Worm (Caenorhabditis elegans) whole organism, L4 larva: ENCODE data around the gene ucr-2.1.

ENCODE experiments used
- D1046.2 ChIP-seq: fragments of 200-800 bp; sonication (Bioruptor generic); IDR thresholded peaks from 2 replicates; pipeline ENCODE4 v1.3.6; 2022; ENCODE audit warnings: missing genetic modification characterization, missing compliant biosample characterization
- T20F7.1 ChIP-seq: fragments of 200-800 bp; sonication (Bioruptor generic); optimal IDR thresholded peaks from 2 replicates; lab custom pipeline; 2018; ENCODE audit warnings: mild to moderate bottlenecking, missing genetic modification characterization, missing compliant biosample characterization
- T26A8.4 ChIP-seq: fragments of 200-800 bp; sonication (Bioruptor generic); IDR thresholded peaks from 2 replicates; pipeline ENCODE4 v1.3.6; 2022; ENCODE audit warnings: missing genetic modification characterization, missing compliant biosample characterization
- Y48G9A.11 ChIP-seq: fragments of 200-800 bp; sonication (Bioruptor generic); IDR thresholded peaks from 2 replicates; pipeline ENCODE4 v1.3.6; 2022; ENCODE audit warnings: missing genetic modification reagents, missing genetic modification characterization, missing compliant biosample characterization
- Y75B8A.6 ChIP-seq: fragments of 200-800 bp; sonication (Bioruptor generic); IDR thresholded peaks from 2 replicates; pipeline ENCODE4 v1.3.6; 2022; ENCODE audit warnings: missing genetic modification reagents, missing genetic modification characterization, missing compliant biosample characterization
- aha-1 ChIP-seq: fragments of 150-350 bp; peaks from one replicate; lab custom pipeline; 2014; ENCODE audit warnings: missing biosample characterization, missing genetic modification characterization
- ceh-28 ChIP-seq: fragments of 150-350 bp; optimal IDR thresholded peaks from 2 replicates; lab custom pipeline; 2014; ENCODE audit warnings: missing biosample characterization, missing genetic modification reagents, missing genetic modification characterization
- ces-1 ChIP-seq: fragments of 150-350 bp; sonication (generic microtip); optimal IDR thresholded peaks from 4 replicates; lab custom pipeline; 2014; ENCODE audit warnings: missing biosample characterization, missing genetic modification reagents, missing genetic modification characterization
- daf-16 ChIP-seq, 3 experiments: sonication (generic microtip); optimal IDR thresholded peaks; 2 replicates each; lab custom pipeline; 2016 to 2017; ENCODE audit warnings: missing genetic modification characterization in 3 of 3, missing genetic modification reagents in 3 of 3, mild to moderate bottlenecking in 2 of 3, missing compliant biosample characterization in 2 of 3, missing biosample characterization in 1 of 3, moderate library complexity in 1 of 3
- dmd-6 ChIP-seq: fragments of 200-800 bp; sonication (Bioruptor generic); IDR thresholded peaks from 2 replicates; pipeline ENCODE4 v1.3.6; 2022; ENCODE audit warnings: missing genetic modification reagents, missing genetic modification characterization, missing compliant biosample characterization
- dve-1 ChIP-seq: sonication (generic microtip); optimal IDR thresholded peaks from 2 replicates; lab custom pipeline; 2017; ENCODE audit warnings: antibody characterized with exemption, mild to moderate bottlenecking, missing genetic modification characterization, missing compliant biosample characterization; ENCODE audit not compliant: insufficient read depth
- hif-1 ChIP-seq, 2 experiments: sonication (generic microtip); optimal IDR thresholded peaks; 2 replicates each; lab custom pipeline; 2016 to 2017; ENCODE audit warnings: missing compliant biosample characterization in 2 of 2, missing genetic modification characterization in 2 of 2, missing genetic modification reagents in 2 of 2, missing genotype in 2 of 2, mild to moderate bottlenecking in 1 of 2
- hlh-11 ChIP-seq: fragments of 200-800 bp; sonication (Bioruptor generic); optimal IDR thresholded peaks from 2 replicates; lab custom pipeline; 2018; ENCODE audit warnings: mild to moderate bottlenecking, missing genetic modification characterization, missing compliant biosample characterization
- hlh-30 ChIP-seq: sonication (generic microtip); optimal IDR thresholded peaks from 2 replicates; lab custom pipeline; 2017; ENCODE audit warnings: antibody characterized with exemption, mild to moderate bottlenecking, missing genetic modification characterization, missing compliant biosample characterization; ENCODE audit not compliant: insufficient read depth
- hmg-1.1 ChIP-seq: fragments of 200-800 bp; sonication (Bioruptor generic); IDR thresholded peaks from 2 replicates; pipeline ENCODE4 v1.3.6; 2022; ENCODE audit warnings: missing genetic modification reagents, missing genetic modification characterization, missing compliant biosample characterization
- lin-1 ChIP-seq: fragments of 200-800 bp; sonication (Bioruptor generic); IDR thresholded peaks from 2 replicates; pipeline ENCODE4 v1.3.6; 2022; ENCODE audit warnings: missing genetic modification reagents, missing genetic modification characterization, missing compliant biosample characterization
- lsy-2 ChIP-seq, 2 experiments: fragments of 150-350 bp in 1 of 2; sonication (generic microtip) in 1 of 2; optimal IDR thresholded peaks; 2 replicates each; lab custom pipeline; 2014 to 2017; ENCODE audit warnings: missing biosample characterization in 2 of 2, missing genetic modification characterization in 2 of 2
- mdt-29 ChIP-seq: fragments of 200-800 bp; sonication (Bioruptor generic); IDR thresholded peaks from 2 replicates; pipeline ENCODE4 v1.3.6; 2022; ENCODE audit warnings: missing genetic modification reagents, missing genetic modification characterization, missing compliant biosample characterization
- nhr-10 ChIP-seq: fragments of 150-350 bp; optimal IDR thresholded peaks from 2 replicates; lab custom pipeline; 2014; ENCODE audit warnings: missing biosample characterization, missing genetic modification characterization
- nhr-11 ChIP-seq: fragments of 150-350 bp; optimal IDR thresholded peaks from 2 replicates; lab custom pipeline; 2014; ENCODE audit warnings: missing biosample characterization, missing genetic modification characterization
- nhr-28 ChIP-seq: fragments of 150-350 bp; optimal IDR thresholded peaks from 2 replicates; lab custom pipeline; 2014; ENCODE audit warnings: missing biosample characterization, missing genetic modification characterization
- php-3 ChIP-seq: fragments of 200-800 bp; sonication (Bioruptor generic); IDR thresholded peaks from 2 replicates; pipeline ENCODE4 v1.3.6; 2022; ENCODE audit warnings: missing genetic modification reagents, missing genetic modification characterization, missing compliant biosample characterization
- saeg-2 ChIP-seq: fragments of 200-800 bp; sonication (Bioruptor generic); IDR thresholded peaks from 2 replicates; pipeline ENCODE4 v1.3.6; 2022; ENCODE audit warnings: missing genetic modification reagents, missing genetic modification characterization, missing compliant biosample characterization
- tra-1 ChIP-seq: fragments of 200-800 bp; sonication (Bioruptor generic); IDR thresholded peaks from 2 replicates; pipeline ENCODE4 v1.3.6; 2022; ENCODE audit warnings: missing genetic modification reagents, missing genetic modification characterization, missing compliant biosample characterization
- unc-39 ChIP-seq: sonication (generic microtip); optimal IDR thresholded peaks from 2 replicates; lab custom pipeline; 2017; ENCODE audit warnings: missing biosample characterization, missing genetic modification characterization
- unc-62 ChIP-seq, 3 experiments: fragments of 150-350 bp in 1 of 3; sonication (generic microtip); optimal IDR thresholded peaks in 2 of 3; peaks in 1 of 3; 1 replicate in 1 of 3; 2 replicates in 2 of 3; lab custom pipeline; 2014 to 2017; ENCODE audit warnings: missing biosample characterization in 3 of 3, missing genetic modification characterization in 3 of 3, missing genetic modification reagents in 3 of 3, missing genotype in 1 of 3
- zfp-2 ChIP-seq: sonication (generic microtip); optimal IDR thresholded peaks from 2 replicates; lab custom pipeline; 2016; ENCODE audit warnings: mild to moderate bottlenecking, missing genetic modification characterization, missing compliant biosample characterization
- zfp-3 ChIP-seq: fragments of 200-800 bp; sonication (Bioruptor generic); conservative IDR thresholded peaks from 2 replicates; pipeline ENCODE4 v1.3.6; 2022; ENCODE audit warnings: missing genetic modification reagents, missing genetic modification characterization, missing compliant biosample characterization
- zip-11 ChIP-seq: fragments of 200-800 bp; sonication (Bioruptor generic); IDR thresholded peaks from 2 replicates; pipeline ENCODE4 v1.3.6; 2022; ENCODE audit warnings: missing genetic modification characterization, missing compliant biosample characterization
- ztf-7 ChIP-seq: fragments of 150-350 bp; optimal IDR thresholded peaks from 2 replicates; lab custom pipeline; 2014; ENCODE audit warnings: missing biosample characterization, missing genetic modification characterization

Gene ucr-2.1

DNA sequence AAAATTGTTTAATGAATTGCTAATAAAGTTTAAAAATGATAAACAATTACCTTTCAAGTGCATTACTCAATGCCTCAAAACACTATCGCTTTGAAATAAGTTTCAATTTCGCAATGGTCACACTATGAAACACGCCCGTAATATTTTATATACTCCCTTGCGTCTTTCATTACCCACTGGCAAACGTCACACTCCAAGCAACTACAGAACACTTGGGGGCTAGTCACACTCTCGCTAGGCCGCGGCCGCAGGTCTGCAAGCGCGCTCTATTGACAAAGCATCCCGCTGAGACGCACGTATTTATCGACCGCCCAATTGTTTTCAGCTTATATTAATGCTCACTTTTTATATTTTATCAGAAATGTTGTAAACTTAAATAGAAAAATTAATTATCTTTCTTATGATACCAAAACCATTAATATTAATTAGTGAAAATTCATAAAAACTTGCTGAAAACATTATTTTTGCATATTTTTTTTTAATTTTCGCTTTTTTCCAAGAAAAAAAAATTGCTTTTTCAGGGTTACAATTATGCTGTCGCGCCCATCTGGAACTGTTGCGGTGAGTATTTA lies at the start of gene ucr-2.1, which contains the start of gene nmat-1 (continued):
- TF ChIP-seq D1046.2 (GFP tag; lab: Robert Waterston, UW) = no peak
- no peak for TF ChIP-seq Y48G9A.11 (GFP tag; lab: Robert Waterston, UW)
- peak; percentile 81 for TF ChIP-seq hmg-1.1 (GFP tag; lab: Robert Waterston, UW)
- TF ChIP-seq lin-1 (GFP tag; lab: Robert Waterston, UW) = no peak
- peak; percentile 35 for TF ChIP-seq ztf-7

DNA sequence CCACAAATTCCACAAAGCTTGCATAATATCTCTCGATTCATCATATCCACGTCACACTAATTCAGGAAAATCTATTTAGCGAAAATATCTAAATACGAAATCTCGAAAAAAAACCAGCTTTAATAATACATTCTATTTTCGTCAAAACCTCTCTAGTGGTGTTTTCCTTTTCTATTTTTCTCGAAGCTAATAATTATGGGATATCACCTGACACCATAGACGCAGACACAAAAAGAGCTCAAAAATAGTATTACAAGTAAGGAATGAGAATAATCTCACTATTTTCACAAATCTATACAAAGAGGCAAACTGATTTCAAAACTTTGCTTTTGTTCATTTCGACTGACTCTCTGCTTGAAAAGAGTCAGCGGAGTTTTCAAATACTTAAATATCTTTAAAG lies 49.1 kb upstream of the ucr-2.1 start:
- no peak for TF ChIP-seq T26A8.4 (GFP tag; lab: Robert Waterston, UW)
- TF ChIP-seq hlh-30 = peak; percentile 3

DNA sequence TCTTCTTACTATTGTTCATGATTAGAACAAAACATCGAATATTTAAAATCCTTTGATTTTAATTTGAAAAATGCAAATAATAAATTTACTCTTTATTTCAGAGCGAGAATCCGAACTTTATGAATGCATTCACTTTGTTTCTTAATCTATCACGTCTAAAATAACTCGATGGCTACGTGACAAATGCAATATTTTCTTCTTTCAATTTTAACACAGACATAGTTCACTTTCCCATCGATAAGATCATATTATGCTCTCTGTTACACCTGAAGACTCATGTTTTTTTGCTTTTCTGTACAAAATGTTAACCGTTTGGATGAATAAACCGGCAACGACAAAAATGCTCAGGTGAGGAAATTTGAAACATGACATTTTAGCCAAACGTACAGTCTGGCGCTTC lies 48.7 kb upstream of the ucr-2.1 start:
- TF ChIP-seq hlh-11 = peak; percentile 7
- TF ChIP-seq tra-1 (GFP tag; lab: Robert Waterston, UW) = 0 out of 2 replicates have a peak, but pooled peaks have one; percentile 29
- TF ChIP-seq daf-16 (GFP tag; optimal IDR thresholded peaks at IDR 0.05; lab: Kevin White, UChicago) = no peak
- TF ChIP-seq daf-16 (tag; optimal IDR thresholded peaks at IDR 0.05; lab: Kevin White, UChicago) = peak; percentile 14
- TF ChIP-seq mdt-29 (GFP tag; lab: Robert Waterston, UW) = peak; percentile 41; the same call in 1 of the 2 replicates
- TF ChIP-seq zfp-3 (GFP tag; lab: Robert Waterston, UW) = 0 out of 2 replicates have a peak, but pooled peaks have one; percentile 27
- TF ChIP-seq dmd-6 = peak; percentile 21; the same call in 1 of the 2 replicates
- TF ChIP-seq nhr-28 (tag; lab: Kevin White, UChicago) = peak; percentile 33
- peak; percentile 99 for TF ChIP-seq aha-1 (tag; lab: Kevin White, UChicago)
- no peak; the same call in 1 of the 2 replicates for TF ChIP-seq lin-1 (GFP tag; lab: Robert Waterston, UW)
- no peak for TF ChIP-seq ces-1
- no peak for TF ChIP-seq nhr-10 (tag; lab: Kevin White, UChicago)
- TF ChIP-seq dve-1 (tag; lab: Kevin White, UChicago) = peak; percentile 15
- peak in 1 of 2 experiments; percentile 99 for TF ChIP-seq hif-1 (tag; optimal IDR thresholded peaks at IDR 0.05; lab: Kevin White, UChicago)
- TF ChIP-seq zfp-2 (tag; lab: Kevin White, UChicago) = no peak

DNA sequence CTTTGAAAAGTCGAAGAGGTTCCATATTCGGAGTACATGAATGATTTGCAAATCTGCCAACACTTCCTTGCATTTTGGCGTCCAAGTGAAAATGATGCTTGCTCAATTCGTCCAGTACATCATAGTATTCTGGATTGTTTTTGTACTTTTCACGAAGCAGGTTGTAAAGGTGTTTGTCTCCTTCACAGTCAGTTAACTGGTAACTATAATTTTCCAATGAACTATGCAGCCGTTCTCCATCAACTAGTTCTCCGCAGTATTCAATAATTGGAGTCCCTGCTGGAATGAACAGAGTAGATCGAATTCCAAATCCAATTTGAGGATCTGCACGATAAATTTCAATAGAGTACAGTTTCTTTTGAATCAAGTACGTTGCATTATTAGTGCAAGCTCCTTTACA lies 46.9 kb upstream of the ucr-2.1 start:
- TF ChIP-seq unc-62 (GFP tag; optimal IDR thresholded peaks at IDR 0.05 in 1 of 2; lab: Kevin White, UChicago) = peak in 1 of 2 experiments; percentile 95
- TF ChIP-seq unc-62 (tag; optimal IDR thresholded peaks at IDR 0.05; lab: Kevin White, UChicago) = no peak
- no peak for TF ChIP-seq nhr-11 (tag; lab: Kevin White, UChicago)
- TF ChIP-seq unc-39 (tag; lab: Kevin White, UChicago) = no peak

DNA sequence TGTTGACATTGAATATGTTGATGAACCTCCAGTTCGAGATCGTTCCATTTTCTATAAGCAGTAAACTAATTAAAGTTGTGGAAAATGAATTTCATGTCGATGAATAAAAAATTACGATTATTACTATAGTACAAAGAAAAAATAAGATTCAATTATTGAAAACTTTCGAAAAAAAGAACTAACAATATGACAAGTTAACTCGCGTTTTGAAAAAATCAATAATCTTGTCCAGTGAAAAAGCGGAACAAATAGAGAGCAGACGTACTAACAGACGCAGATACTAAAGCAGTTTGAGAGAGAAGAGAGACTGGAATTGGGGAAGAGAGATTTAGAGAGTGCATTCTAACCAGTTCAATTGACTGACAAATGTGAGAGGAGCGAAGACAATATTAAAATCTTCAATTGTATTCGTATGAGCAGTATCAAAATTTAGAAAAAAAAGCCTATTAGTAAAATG lies 43.6 kb upstream of the ucr-2.1 start, which contains the start of gene set-6:
Gene set-6 (minus strand): TSS at position 51 of the 457 bp plus-strand sequence.
- TF ChIP-seq unc-62 (GFP tag; optimal IDR thresholded peaks at IDR 0.05 in 1 of 2; lab: Kevin White, UChicago) (peak in 1 of 2 experiments; percentile 87), unc-62 (tag; optimal IDR thresholded peaks at IDR 0.05; lab: Kevin White, UChicago) (no peak), saeg-2 (GFP tag; lab: Robert Waterston, UW) (no peak), ztf-7 (peak; percentile 41), ceh-28 (tag; lab: Kevin White, UChicago) (peak; percentile 57), T20F7.1 (GFP tag; lab: Kevin White, UChicago) (no peak), zip-11 (GFP tag; lab: Robert Waterston, UW) (no peak), dve-1 (tag; lab: Kevin White, UChicago) (peak; percentile 52), Y75B8A.6 (GFP tag; lab: Robert Waterston, UW) (no peak), tra-1 (GFP tag; lab: Robert Waterston, UW) (no peak), lsy-2 (tag; optimal IDR thresholded peaks at IDR 0.05; lab: Kevin White, UChicago) (no peak), hlh-30 (peak; percentile 2), php-3 (no peak)
